Worm (Caenorhabditis elegans): ENCODE results near the gene sru-38.

- TF ChIP-seq unc-62 (GFP tag; optimal IDR thresholded peaks at IDR 0.05): no peak
- TF ChIP-seq elt-1 (tag; optimal IDR thresholded peaks at IDR 0.05): no peak
- no peak for TF ChIP-seq fos-1 (tag; optimal IDR thresholded peaks at IDR 0.05)
These were observed 1.8 kb upstream of the sru-38 start, which contains the start of gene srsx-21 for ce11 chrV:9837679-9838078.
